Fruit fly (Drosophila melanogaster) whole organism, embryonic: ENCODE data around the gene bumpel.

Experiments used
- Aef1 ChIP-seq: fragments of 200-800 bp; sonication (Bioruptor generic); IDR thresholded peaks from 3 replicates; pipeline ENCODE4 v1.3.6; 2022; ENCODE audit warnings: missing biosample characterization, missing genetic modification characterization
- Antp ChIP-seq: fragments of 200-800 bp; sonication (Bioruptor generic); optimal IDR thresholded peaks from 3 replicates; lab custom pipeline; 2016; ENCODE audit warnings: missing biosample characterization, missing genetic modification characterization
- Atf3 ChIP-seq: fragments of 200-800 bp; sonication (Bioruptor generic); optimal IDR thresholded peaks from 3 replicates; lab custom pipeline; 2016; ENCODE audit warnings: missing biosample characterization, missing genetic modification characterization
- B-H2 ChIP-seq: fragments of 200-800 bp; sonication (Bioruptor generic); optimal IDR thresholded peaks from 2 replicates; lab custom pipeline; 2018; ENCODE audit warnings: missing biosample characterization, mild to moderate bottlenecking, missing genetic modification characterization
- Bdp1 ChIP-seq: fragments of 200-800 bp; sonication (Bioruptor generic); optimal IDR thresholded peaks from 3 replicates; lab custom pipeline; 2016; ENCODE audit warnings: missing biosample characterization, missing genetic modification characterization
- CG11696 ChIP-seq: fragments of 200-800 bp; sonication (Bioruptor generic); IDR thresholded peaks from 2 replicates; pipeline ENCODE4 v1.3.6; 2022; ENCODE audit warnings: missing biosample characterization, missing genetic modification characterization
- CG13624 ChIP-seq: fragments of 200-800 bp; sonication (Bioruptor generic); optimal IDR thresholded peaks from 2 replicates; lab custom pipeline; 2016; ENCODE audit warnings: missing biosample characterization, missing genetic modification characterization
- CG13894 ChIP-seq: fragments of 200-800 bp; sonication (Bioruptor generic); optimal IDR thresholded peaks from 3 replicates; lab custom pipeline; 2018; ENCODE audit warnings: missing biosample characterization, mild to moderate bottlenecking, missing genetic modification characterization, moderate library complexity
- CG14710 ChIP-seq: fragments of 200-800 bp; sonication (Bioruptor generic); optimal IDR thresholded peaks from 3 replicates; lab custom pipeline; 2019; ENCODE audit warnings: missing biosample characterization, mild to moderate bottlenecking, missing genetic modification characterization, moderate library complexity
- CG1602 ChIP-seq: fragments of 200-800 bp; sonication (Bioruptor generic); optimal IDR thresholded peaks from 3 replicates; lab custom pipeline; 2016; ENCODE audit warnings: missing biosample characterization, missing genetic modification characterization
- CG17829 ChIP-seq: fragments of 200-800 bp; optimal IDR thresholded peaks from 2 replicates; lab custom pipeline; 2019; ENCODE audit warnings: missing biosample characterization, mild to moderate bottlenecking, missing genetic modification characterization, moderate library complexity
- CG18262 ChIP-seq: fragments of 200-800 bp; optimal IDR thresholded peaks from 3 replicates; lab custom pipeline; 2019; ENCODE audit warnings: missing biosample characterization, mild to moderate bottlenecking, missing genetic modification characterization, moderate library complexity
- CG1832 ChIP-seq: fragments of 200-800 bp; sonication (Bioruptor generic); optimal IDR thresholded peaks from 2 replicates; lab custom pipeline; 2017; ENCODE audit warnings: missing biosample characterization, mild to moderate bottlenecking, missing genetic modification characterization, inconsistent platforms
- CG18476 ChIP-seq: fragments of 200-800 bp; sonication (Bioruptor generic); optimal IDR thresholded peaks from 2 replicates; lab custom pipeline; 2016; ENCODE audit warnings: missing biosample characterization, mild to moderate bottlenecking, missing genetic modification characterization
- CG2116 ChIP-seq: fragments of 200-800 bp; sonication (Bioruptor generic); optimal IDR thresholded peaks from 3 replicates; lab custom pipeline; 2018; ENCODE audit warnings: missing biosample characterization, mild to moderate bottlenecking, missing genetic modification characterization
- CG2202 ChIP-seq: fragments of 200-800 bp; sonication (Bioruptor generic); optimal IDR thresholded peaks from 2 replicates; lab custom pipeline; 2018; ENCODE audit warnings: missing biosample characterization, mild to moderate bottlenecking, missing genetic modification characterization
- CG2712 ChIP-seq: fragments of 200-800 bp; optimal IDR thresholded peaks from 3 replicates; lab custom pipeline; 2019; ENCODE audit warnings: missing biosample characterization, mild to moderate bottlenecking, missing genetic modification characterization, moderate library complexity
- CG3281 ChIP-seq: fragments of 200-800 bp; sonication (Bioruptor generic); optimal IDR thresholded peaks from 3 replicates; lab custom pipeline; 2017; ENCODE audit warnings: missing biosample characterization, mild to moderate bottlenecking, missing genetic modification characterization
- CG43689 ChIP-seq: fragments of 200-800 bp; sonication (Bioruptor generic); IDR thresholded peaks from 2 replicates; pipeline ENCODE4 v1.3.6; 2022; ENCODE audit warnings: missing biosample characterization, missing genetic modification characterization
- CG4820 ChIP-seq: fragments of 200-800 bp; sonication (Bioruptor generic); optimal IDR thresholded peaks from 3 replicates; lab custom pipeline; 2016; ENCODE audit warnings: missing biosample characterization, missing genetic modification characterization
- CG5953 ChIP-seq: fragments of 200-800 bp; sonication (Bioruptor generic); IDR thresholded peaks from 2 replicates; pipeline ENCODE4 v1.3.6; 2022; ENCODE audit warnings: missing biosample characterization, missing genetic modification characterization
- CG6765 ChIP-seq: fragments of 200-800 bp; sonication (Bioruptor generic); optimal IDR thresholded peaks from 3 replicates; lab custom pipeline; 2017; ENCODE audit warnings: missing biosample characterization, mild to moderate bottlenecking, missing genetic modification characterization
- CG6854 ChIP-seq: fragments of 200-800 bp; sonication (Bioruptor generic); optimal IDR thresholded peaks from 3 replicates; lab custom pipeline; 2017; ENCODE audit warnings: missing biosample characterization, mild to moderate bottlenecking, missing genetic modification characterization
- CG7271 ChIP-seq: fragments of 200-800 bp; sonication (Bioruptor generic); optimal IDR thresholded peaks from 2 replicates; lab custom pipeline; 2018; ENCODE audit warnings: missing biosample characterization, mild to moderate bottlenecking, missing genetic modification characterization, moderate library complexity
- CG7839 ChIP-seq: fragments of 200-800 bp; sonication (Bioruptor generic); optimal IDR thresholded peaks from 3 replicates; lab custom pipeline; 2018; ENCODE audit warnings: missing biosample characterization, mild to moderate bottlenecking, missing genetic modification characterization, moderate library complexity
- CTCF ChIP-seq: fragments of 200-800 bp; sonication (Bioruptor generic); optimal IDR thresholded peaks from 2 replicates; lab custom pipeline; 2017; ENCODE audit warnings: missing biosample characterization, mild to moderate bottlenecking, missing genetic modification characterization, moderate library complexity
- Dref ChIP-seq: fragments of 200-800 bp; sonication (Bioruptor generic); IDR thresholded peaks from 2 replicates; pipeline ENCODE4 v1.3.6; 2022; ENCODE audit warnings: missing biosample characterization, missing genetic modification characterization
- Drgx ChIP-seq: fragments of 200-800 bp; sonication (Bioruptor generic); IDR thresholded peaks from 2 replicates; pipeline ENCODE4 v1.3.6; 2022; ENCODE audit warnings: missing biosample characterization, missing genetic modification characterization
- E2f1 ChIP-seq: fragments of 200-800 bp; sonication (Bioruptor generic); IDR thresholded peaks from 2 replicates; pipeline ENCODE4 v1.3.6; 2022; ENCODE audit warnings: missing biosample characterization, missing genetic modification characterization
- HLH54F ChIP-seq: fragments of 200-800 bp; sonication (Bioruptor generic); optimal IDR thresholded peaks from 3 replicates; lab custom pipeline; 2016; ENCODE audit warnings: missing biosample characterization, missing genetic modification characterization
- MESR4 ChIP-seq: fragments of 200-800 bp; sonication (Bioruptor generic); optimal IDR thresholded peaks from 2 replicates; lab custom pipeline; 2018; ENCODE audit warnings: missing biosample characterization, mild to moderate bottlenecking, missing genetic modification characterization, moderate library complexity
- Scr ChIP-seq: fragments of 200-800 bp; sonication (Bioruptor generic); IDR thresholded peaks from 2 replicates; pipeline ENCODE4 v1.3.6; 2022; ENCODE audit warnings: missing biosample characterization, missing genetic modification characterization; ENCODE audit not compliant: partially characterized antibody
- Tbp ChIP-seq: fragments of >200 bp; optimal IDR thresholded peaks from 2 replicates; lab custom pipeline; 2018; ENCODE audit warnings: missing biosample characterization, missing genetic modification characterization
- ci ChIP-seq: fragments of 200-800 bp; sonication (Bioruptor generic); IDR thresholded peaks from 3 replicates; pipeline ENCODE4 v1.3.6; 2022; ENCODE audit warnings: missing biosample characterization, missing genetic modification characterization
- croc ChIP-seq: fragments of 200-800 bp; sonication (Bioruptor generic); conservative IDR thresholded peaks from 3 replicates; pipeline ENCODE4 v1.3.6; 2022; ENCODE audit warnings: missing biosample characterization, missing genetic modification characterization
- crp ChIP-seq, 2 experiments: fragments of 200-800 bp; sonication (Bioruptor generic); optimal IDR thresholded peaks; 2 replicates in 1 of 2; 3 replicates in 1 of 2; lab custom pipeline; 2017; ENCODE audit warnings: missing biosample characterization in 2 of 2, missing genetic modification characterization in 2 of 2, mild to moderate bottlenecking in 1 of 2, moderate library complexity in 1 of 2
- ftz-f1 ChIP-seq: fragments of 200-800 bp; sonication (Bioruptor generic); optimal IDR thresholded peaks from 2 replicates; lab custom pipeline; 2016; ENCODE audit warnings: missing biosample characterization, missing genetic modification characterization
- grau ChIP-seq: fragments of 200-800 bp; optimal IDR thresholded peaks from 3 replicates; lab custom pipeline; 2019; ENCODE audit warnings: missing biosample characterization, mild to moderate bottlenecking, missing genetic modification characterization, moderate library complexity
- ham ChIP-seq: fragments of 200-800 bp; sonication (Bioruptor generic); IDR thresholded peaks from 2 replicates; pipeline ENCODE4 v1.3.6; 2022; ENCODE audit warnings: missing biosample characterization, missing genetic modification characterization
- jing ChIP-seq: fragments of 200-800 bp; sonication (Bioruptor generic); optimal IDR thresholded peaks from 2 replicates; lab custom pipeline; 2018; ENCODE audit warnings: missing biosample characterization, mild to moderate bottlenecking, missing genetic modification characterization
- odd ChIP-seq: fragments of 200-800 bp; sonication (Bioruptor generic); optimal IDR thresholded peaks from 2 replicates; lab custom pipeline; 2017; ENCODE audit warnings: missing biosample characterization, mild to moderate bottlenecking, missing genetic modification characterization
- onecut ChIP-seq: fragments of 200-800 bp; sonication (Bioruptor generic); IDR thresholded peaks from 2 replicates; pipeline ENCODE4 v1.3.6; 2022; ENCODE audit warnings: missing biosample characterization, missing genetic modification characterization
- pan ChIP-seq, 4 experiments: fragments of >200 bp in 3 of 4; fragments of 200-800 bp in 1 of 4; sonication (Bioruptor generic) in 1 of 4; optimal IDR thresholded peaks in 3 of 4; IDR thresholded peaks in 1 of 4; 2 replicates each; pipeline versions ENCODE4 v1.3.6 to Lab custom; 2017 to 2022; ENCODE audit warnings: missing biosample characterization in 2 of 4, missing genetic modification characterization in 2 of 4, mixed read lengths in 1 of 4
- sc ChIP-seq, 3 experiments: fragments of >200 bp in 2 of 3; fragments of 200-800 bp in 1 of 3; sonication (Bioruptor generic) in 1 of 3; optimal IDR thresholded peaks; 2 replicates in 2 of 3; 3 replicates in 1 of 3; lab custom pipeline; 2017; ENCODE audit warnings: mild to moderate bottlenecking in 1 of 3, missing biosample characterization in 1 of 3, missing genetic modification characterization in 1 of 3, missing genetic modification reagents in 1 of 3
- schlank ChIP-seq: fragments of 200-800 bp; sonication (Bioruptor generic); optimal IDR thresholded peaks from 2 replicates; lab custom pipeline; 2018; ENCODE audit warnings: missing biosample characterization, mild to moderate bottlenecking, missing genetic modification characterization
- sqz ChIP-seq: fragments of 200-800 bp; sonication (Bioruptor generic); optimal IDR thresholded peaks from 3 replicates; lab custom pipeline; 2018; ENCODE audit warnings: missing biosample characterization, mild to moderate bottlenecking, missing genetic modification characterization
- sug ChIP-seq: fragments of 200-800 bp; optimal IDR thresholded peaks from 2 replicates; lab custom pipeline; 2019; ENCODE audit warnings: missing biosample characterization, mild to moderate bottlenecking, missing genetic modification characterization, moderate library complexity
- tup ChIP-seq: fragments of 200-800 bp; sonication (Bioruptor generic); optimal IDR thresholded peaks from 2 replicates; lab custom pipeline; 2016; ENCODE audit warnings: missing biosample characterization, mild to moderate bottlenecking, missing genetic modification characterization, moderate library complexity
- unpg ChIP-seq: fragments of 200-800 bp; sonication (Bioruptor generic); optimal IDR thresholded peaks from 3 replicates; lab custom pipeline; 2018; ENCODE audit warnings: missing biosample characterization, mild to moderate bottlenecking, missing genetic modification characterization, moderate library complexity
- vnd ChIP-seq: fragments of 200-800 bp; sonication (Bioruptor generic); IDR thresholded peaks from 3 replicates; pipeline ENCODE4 v1.3.6; 2022; ENCODE audit warnings: missing biosample characterization, missing genetic modification characterization; ENCODE audit not compliant: partially characterized antibody

bumpel gene

dm6 chr3R:11409667-11410137, 8.8 kb downstream of the bumpel start, which contains the start of the genes mgr and Irbp (continued):
- peak; percentile 66 for TF ChIP-seq schlank (tag; lab: Kevin White, UChicago)
- peak; percentile 90 for TF ChIP-seq Scr
- TF ChIP-seq CTCF (GFP tag; lab: Kevin White, UChicago) = peak; percentile 23
- TF ChIP-seq CG18262 (tag; lab: Kevin White, UChicago) = peak; percentile 93
- TF ChIP-seq CG2202 (tag; lab: Kevin White, UChicago) = peak; percentile 83
- TF ChIP-seq ftz-f1 (GFP tag; lab: Kevin White, UChicago) = peak; percentile 23
- peak; percentile 95 for TF ChIP-seq E2f1
- no peak for TF ChIP-seq Atf3 (GFP tag; lab: Kevin White, UChicago)
- TF ChIP-seq CG13894 = no peak
- peak; percentile 78 for TF ChIP-seq CG43689
- TF ChIP-seq CG6854 (GFP tag; lab: Kevin White, UChicago) = peak; percentile 74
- peak; percentile 77 for TF ChIP-seq Dref (GFP tag; lab: Robert Waterston, UW)
- TF ChIP-seq sqz (GFP tag; lab: Kevin White, UChicago) = no peak
- TF ChIP-seq CG2712 (tag; lab: Kevin White, UChicago) = peak; percentile 97
- TF ChIP-seq CG7839 (tag; lab: Kevin White, UChicago) = peak; percentile 92
- TF ChIP-seq onecut (GFP tag; lab: Robert Waterston, UW) = peak; percentile 79
- peak; percentile 97 for TF ChIP-seq CG17829
- no peak for TF ChIP-seq sug
- peak; percentile 73 for TF ChIP-seq CG5953 (GFP tag; lab: Robert Waterston, UW)
- TF ChIP-seq CG4820 = peak; percentile 85
- TF ChIP-seq CG6765 (GFP tag; lab: Kevin White, UChicago) = peak; percentile 70
- peak; percentile 87 for TF ChIP-seq croc (GFP tag; lab: Robert Waterston, UW)
- no peak for TF ChIP-seq Tbp
- TF ChIP-seq CG11696 = peak; percentile 80
- peak; percentile 73 for TF ChIP-seq MESR4
- peak; percentile 95 for TF ChIP-seq CG7271
- TF ChIP-seq B-H2 (GFP tag; lab: Kevin White, UChicago) = peak; percentile 86
- TF ChIP-seq odd (GFP tag; lab: Kevin White, UChicago) = peak; percentile 81
- TF ChIP-seq Aef1 = peak; percentile 93
- TF ChIP-seq pan (optimal IDR thresholded peaks at IDR 0.05; lab: Kevin White, UChicago) = no peak
- TF ChIP-seq pan (GFP tag; optimal IDR thresholded peaks at IDR 0.05 in 1 of 2, IDR thresholded peaks at IDR 0.05 in 1 of 2) = peak in 1 of 2 experiments; percentile 96
- TF ChIP-seq Drgx (GFP tag; lab: Robert Waterston, UW) = peak; percentile 91
- TF ChIP-seq ham (GFP tag; lab: Robert Waterston, UW) = no peak; the same call in 1 of the 2 replicates
- TF ChIP-seq grau (tag; lab: Kevin White, UChicago) = peak; percentile 92
- peak; percentile 23 for TF ChIP-seq Bdp1 (GFP tag; lab: Kevin White, UChicago)
- TF ChIP-seq ci (GFP tag; lab: Robert Waterston, UW) = peak; percentile 95
- TF ChIP-seq CG13624 (GFP tag; lab: Kevin White, UChicago) = peak; percentile 14
- TF ChIP-seq vnd (GFP tag; lab: Robert Waterston, UW) = peak; percentile 83
- TF ChIP-seq HLH54F = peak; percentile 54
- TF ChIP-seq CG14710 (tag; lab: Kevin White, UChicago) = peak; percentile 94
- peak; percentile 88 for TF ChIP-seq CG1602
- TF ChIP-seq CG1832 (GFP tag; lab: Kevin White, UChicago) = no peak
- no peak for TF ChIP-seq CG3281 (GFP tag; lab: Kevin White, UChicago)
- peak; percentile 82 for TF ChIP-seq CG2116 (GFP tag; lab: Kevin White, UChicago)
- TF ChIP-seq unpg = peak; percentile 96
- no peak for TF ChIP-seq Antp (GFP tag; lab: Kevin White, UChicago)
- peak in 1 of 2 experiments; percentile 56 for TF ChIP-seq crp (GFP tag; optimal IDR thresholded peaks at IDR 0.05; lab: Kevin White, UChicago)
- TF ChIP-seq jing (GFP tag; lab: Kevin White, UChicago) = peak; percentile 53
- peak; percentile 80 for TF ChIP-seq CG18476 (GFP tag; lab: Kevin White, UChicago)
- no peak for TF ChIP-seq sc (optimal IDR thresholded peaks at IDR 0.05; lab: Kevin White, UChicago)
- TF ChIP-seq sc (GFP tag; optimal IDR thresholded peaks at IDR 0.05; lab: Kevin White, UChicago) = peak; percentile 84
- peak; percentile 70 for TF ChIP-seq tup
